Worm (Caenorhabditis elegans): ENCODE results near the gene gst-13.

DNA sequence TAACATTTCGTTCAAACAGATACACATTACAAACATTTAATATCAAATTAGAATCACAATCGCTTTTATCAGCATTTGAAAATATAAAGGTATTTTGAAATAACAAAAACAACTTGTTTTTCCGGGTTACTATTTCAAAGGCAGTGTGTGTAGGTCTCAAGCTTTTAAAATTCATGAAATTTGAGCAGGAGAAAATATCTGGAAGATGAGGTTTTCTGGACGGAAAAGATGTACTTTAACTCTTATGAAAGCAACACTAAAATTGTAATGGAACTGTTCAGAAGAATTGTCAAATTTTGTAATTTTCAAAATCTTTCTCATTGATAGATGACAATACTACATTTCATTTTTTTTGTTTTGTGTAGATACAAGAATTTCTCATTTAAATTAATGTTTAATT lies 27.3 kb downstream of the gst-13 start:
- no peak for TF ChIP-seq him-1 (tag; optimal IDR thresholded peaks at IDR 0.05)
- no peak for TF ChIP-seq W03F9.2 (tag; optimal IDR thresholded peaks at IDR 0.05)
- no peak for TF ChIP-seq dao-5 (tag; optimal IDR thresholded peaks at IDR 0.05)
